Fruit fly (Drosophila melanogaster) whole organism, embryonic: Measurements from ENCODE around the gene Vps11.

Source experiments
- Adf1 ChIP-seq: fragments of 200-800 bp; sonication (Bioruptor generic); IDR thresholded peaks from 2 replicates; pipeline ENCODE4 v1.3.6; 2022; ENCODE audit warnings: missing biosample characterization, missing genetic modification characterization
- CG10147 ChIP-seq: fragments of 200-800 bp; sonication (Bioruptor generic); optimal IDR thresholded peaks from 2 replicates; lab custom pipeline; 2019; ENCODE audit warnings: missing biosample characterization, mild to moderate bottlenecking, missing genetic modification characterization, moderate library complexity
- CG1024 ChIP-seq: fragments of 200-800 bp; sonication (Bioruptor generic); IDR thresholded peaks from 2 replicates; pipeline ENCODE4 v1.3.6; 2022; ENCODE audit warnings: missing biosample characterization, missing genetic modification characterization
- CG11504 ChIP-seq: fragments of 200-800 bp; sonication (Bioruptor generic); optimal IDR thresholded peaks from 3 replicates; lab custom pipeline; 2019; ENCODE audit warnings: missing biosample characterization, mild to moderate bottlenecking, missing genetic modification characterization, moderate library complexity
- CG11723 ChIP-seq: fragments of 200-800 bp; sonication (Bioruptor generic); optimal IDR thresholded peaks from 2 replicates; lab custom pipeline; 2017; ENCODE audit warnings: missing biosample characterization, mild to moderate bottlenecking, missing genetic modification characterization
- CG1603 ChIP-seq: fragments of 200-800 bp; sonication (Bioruptor generic); optimal IDR thresholded peaks from 2 replicates; lab custom pipeline; 2019; ENCODE audit warnings: missing biosample characterization, mild to moderate bottlenecking, missing genetic modification characterization, moderate library complexity
- CG16863 ChIP-seq: fragments of 200-800 bp; sonication (Bioruptor generic); optimal IDR thresholded peaks from 3 replicates; lab custom pipeline; 2016; ENCODE audit warnings: missing biosample characterization, missing genetic modification characterization
- CG17361 ChIP-seq: fragments of 200-800 bp; sonication (Bioruptor generic); IDR thresholded peaks from 3 replicates; pipeline ENCODE4 v1.3.6; 2022; ENCODE audit warnings: missing biosample characterization, missing genetic modification characterization
- CG17802 ChIP-seq: fragments of 200-800 bp; sonication (Bioruptor generic); optimal IDR thresholded peaks from 2 replicates; lab custom pipeline; 2018; ENCODE audit warnings: missing biosample characterization, mild to moderate bottlenecking, missing genetic modification characterization, moderate library complexity
- CG2889 ChIP-seq: fragments of 200-800 bp; sonication (Bioruptor generic); IDR thresholded peaks from 3 replicates; pipeline ENCODE4 v1.3.6; 2022; ENCODE audit warnings: missing biosample characterization, missing genetic modification characterization
- CG30020 ChIP-seq: fragments of 200-800 bp; optimal IDR thresholded peaks from 2 replicates; lab custom pipeline; 2019; ENCODE audit warnings: missing biosample characterization, mild to moderate bottlenecking, missing genetic modification characterization, moderate library complexity
- CG30431 ChIP-seq: fragments of 200-800 bp; sonication (Bioruptor generic); optimal IDR thresholded peaks from 2 replicates; lab custom pipeline; 2017; ENCODE audit warnings: missing biosample characterization, missing genetic modification characterization
- CG31224 ChIP-seq: fragments of 200-800 bp; sonication (Bioruptor generic); IDR thresholded peaks from 2 replicates; pipeline ENCODE4 v1.3.6; 2022; ENCODE audit warnings: missing biosample characterization, missing genetic modification characterization
- CG31441 ChIP-seq: fragments of 200-800 bp; sonication (Bioruptor generic); IDR thresholded peaks from 2 replicates; pipeline ENCODE4 v1.3.6; 2022; ENCODE audit warnings: missing biosample characterization, missing genetic modification characterization
- CG3163 ChIP-seq: fragments of 200-800 bp; sonication (Bioruptor generic); optimal IDR thresholded peaks from 3 replicates; lab custom pipeline; 2016; ENCODE audit warnings: missing biosample characterization, missing genetic modification characterization
- CG33213 ChIP-seq: fragments of 200-800 bp; sonication (Bioruptor generic); optimal IDR thresholded peaks from 3 replicates; lab custom pipeline; 2016; ENCODE audit warnings: missing biosample characterization, missing genetic modification characterization
- CG3407 ChIP-seq: fragments of 200-800 bp; sonication (Bioruptor generic); optimal IDR thresholded peaks from 2 replicates; lab custom pipeline; 2018; ENCODE audit warnings: missing biosample characterization, mild to moderate bottlenecking, missing genetic modification characterization
- CoRest ChIP-seq: fragments of 200-800 bp; sonication (Bioruptor generic); optimal IDR thresholded peaks from 3 replicates; lab custom pipeline; 2018; ENCODE audit warnings: missing biosample characterization, mild to moderate bottlenecking, missing genetic modification characterization, moderate library complexity
- Dfd ChIP-seq, 2 experiments: fragments of >200 bp; optimal IDR thresholded peaks; 2 replicates each; lab custom pipeline; 2017; ENCODE audit warnings: missing biosample characterization in 2 of 2, missing genetic modification characterization in 2 of 2
- Dll ChIP-seq: fragments of 200-800 bp; sonication (Bioruptor generic); IDR thresholded peaks from 4 replicates; pipeline ENCODE4 v1.3.6; 2022; ENCODE audit warnings: missing biosample characterization, missing genetic modification characterization; ENCODE audit not compliant: partially characterized antibody
- Ets65A ChIP-seq: fragments of 200-800 bp; sonication (Bioruptor generic); peaks from one replicate; lab custom pipeline; 2016; ENCODE audit warnings: missing biosample characterization, missing genetic modification characterization
- GATAe ChIP-seq: fragments of 200-800 bp; sonication (Bioruptor generic); conservative IDR thresholded peaks from 2 replicates; pipeline ENCODE4 v1.3.6; 2022; ENCODE audit warnings: missing biosample characterization, missing genetic modification characterization
- MTF-1 ChIP-seq: fragments of 200-800 bp; sonication (Bioruptor generic); optimal IDR thresholded peaks from 2 replicates; lab custom pipeline; 2018; ENCODE audit warnings: missing biosample characterization, mild to moderate bottlenecking, missing genetic modification characterization, borderline replicate concordance
- NfI ChIP-seq: fragments of 200-800 bp; sonication (Bioruptor generic); optimal IDR thresholded peaks from 3 replicates; lab custom pipeline; 2018; ENCODE audit warnings: missing biosample characterization, mild to moderate bottlenecking, missing genetic modification characterization, moderate library complexity
- ci ChIP-seq: fragments of 200-800 bp; sonication (Bioruptor generic); IDR thresholded peaks from 3 replicates; pipeline ENCODE4 v1.3.6; 2022; ENCODE audit warnings: missing biosample characterization, missing genetic modification characterization
- crol ChIP-seq: fragments of 200-800 bp; sonication (Bioruptor generic); IDR thresholded peaks from 2 replicates; pipeline ENCODE4 v1.3.6; 2022; ENCODE audit warnings: missing biosample characterization, missing genetic modification characterization
- crp ChIP-seq, 2 experiments: fragments of 200-800 bp; sonication (Bioruptor generic); optimal IDR thresholded peaks; 2 replicates in 1 of 2; 3 replicates in 1 of 2; lab custom pipeline; 2017; ENCODE audit warnings: missing biosample characterization in 2 of 2, missing genetic modification characterization in 2 of 2, mild to moderate bottlenecking in 1 of 2, moderate library complexity in 1 of 2
- dmrt11E ChIP-seq: fragments of 200-800 bp; sonication (Bioruptor generic); optimal IDR thresholded peaks from 3 replicates; lab custom pipeline; 2018; ENCODE audit warnings: missing biosample characterization, mild to moderate bottlenecking, missing genetic modification characterization, moderate library complexity
- dmrt99B ChIP-seq: fragments of 200-800 bp; sonication (Bioruptor generic); optimal IDR thresholded peaks from 2 replicates; lab custom pipeline; 2018; ENCODE audit warnings: missing biosample characterization, mild to moderate bottlenecking, missing genetic modification characterization, moderate library complexity
- dysf ChIP-seq: fragments of 200-800 bp; sonication (Bioruptor generic); IDR thresholded peaks from 3 replicates; pipeline ENCODE4 v1.3.6; 2022; ENCODE audit warnings: missing biosample characterization, missing genetic modification characterization
- gem ChIP-seq: fragments of 200-800 bp; sonication (Bioruptor generic); optimal IDR thresholded peaks from 2 replicates; lab custom pipeline; 2019; ENCODE audit warnings: missing biosample characterization, mild to moderate bottlenecking, missing genetic modification characterization, moderate library complexity
- hth ChIP-seq: fragments of >200 bp; optimal IDR thresholded peaks from 2 replicates; lab custom pipeline; 2017; ENCODE audit warnings: inconsistent platforms
- ken ChIP-seq: fragments of 200-800 bp; sonication (Bioruptor generic); IDR thresholded peaks from 3 replicates; pipeline ENCODE4 v1.3.6; 2022; ENCODE audit warnings: missing biosample characterization, missing genetic modification characterization
- lmd ChIP-seq: fragments of 200-800 bp; sonication (Bioruptor generic); IDR thresholded peaks from 2 replicates; pipeline ENCODE4 v1.3.6; 2022; ENCODE audit warnings: missing biosample characterization, missing genetic modification characterization
- mld ChIP-seq: fragments of 200-800 bp; sonication (Bioruptor generic); IDR thresholded peaks from 3 replicates; pipeline ENCODE4 v1.3.6; 2022; ENCODE audit warnings: missing biosample characterization, missing genetic modification characterization; ENCODE audit not compliant: partially characterized antibody
- nom ChIP-seq: fragments of 200-800 bp; sonication (Bioruptor generic); optimal IDR thresholded peaks from 2 replicates; lab custom pipeline; 2017; ENCODE audit warnings: missing biosample characterization, missing genetic modification characterization, mild to moderate bottlenecking, moderate library complexity, missing genetic modification reagents
- phol ChIP-seq: fragments of 200-800 bp; sonication (Bioruptor generic); optimal IDR thresholded peaks from 3 replicates; lab custom pipeline; 2018; ENCODE audit warnings: missing biosample characterization, mild to moderate bottlenecking, missing genetic modification characterization, moderate library complexity
- prd ChIP-seq, 3 experiments: fragments of >200 bp in 2 of 3; fragments of 200-800 bp in 1 of 3; sonication (Bioruptor generic) in 1 of 3; optimal IDR thresholded peaks in 2 of 3; IDR thresholded peaks in 1 of 3; 2 replicates in 2 of 3; 3 replicates in 1 of 3; pipeline versions ENCODE4 v1.3.6 to Lab custom; 2017 to 2022; ENCODE audit warnings: missing biosample characterization in 1 of 3, missing genetic modification characterization in 1 of 3
- ranshi ChIP-seq: fragments of 200-800 bp; sonication (Bioruptor generic); IDR thresholded peaks from 2 replicates; pipeline ENCODE4 v1.3.6; 2022; ENCODE audit warnings: missing biosample characterization, missing genetic modification characterization
- shn ChIP-seq: fragments of 200-800 bp; sonication (Bioruptor generic); optimal IDR thresholded peaks from 3 replicates; lab custom pipeline; 2016; ENCODE audit warnings: missing biosample characterization, missing genetic modification characterization
- stwl ChIP-seq: fragments of 200-800 bp; sonication (Bioruptor generic); optimal IDR thresholded peaks from 3 replicates; lab custom pipeline; 2018; ENCODE audit warnings: missing biosample characterization, mild to moderate bottlenecking, missing genetic modification characterization, moderate library complexity
- sug ChIP-seq: fragments of 200-800 bp; optimal IDR thresholded peaks from 2 replicates; lab custom pipeline; 2019; ENCODE audit warnings: missing biosample characterization, mild to moderate bottlenecking, missing genetic modification characterization, moderate library complexity
- tap ChIP-seq: fragments of 200-800 bp; optimal IDR thresholded peaks from 3 replicates; lab custom pipeline; 2019; ENCODE audit warnings: missing biosample characterization, mild to moderate bottlenecking, missing genetic modification characterization, moderate library complexity
- tgo ChIP-seq: fragments of 200-800 bp; sonication (Bioruptor generic); IDR thresholded peaks from 3 replicates; pipeline ENCODE4 v1.3.6; 2022; ENCODE audit warnings: missing biosample characterization, missing genetic modification characterization
- usp ChIP-seq: fragments of >200 bp; optimal IDR thresholded peaks from 2 replicates; lab custom pipeline; 2017; ENCODE audit warnings: missing biosample characterization, missing genetic modification characterization
- zen ChIP-seq: fragments of 200-800 bp; sonication (Bioruptor generic); optimal IDR thresholded peaks from 3 replicates; lab custom pipeline; 2018; ENCODE audit warnings: missing biosample characterization, mild to moderate bottlenecking, missing genetic modification characterization, moderate library complexity
- zf30C ChIP-seq: fragments of 200-800 bp; sonication (Bioruptor generic); optimal IDR thresholded peaks from 3 replicates; lab custom pipeline; 2018; ENCODE audit warnings: missing biosample characterization, mild to moderate bottlenecking, missing genetic modification characterization

Vps11 gene

dm6 chr3L:23174146-23174545, 23.8 kb upstream of the Vps11 start, which contains the start of gene CG34031:
CG34031 (plus strand) TSS chr3L:23174446.
- TF ChIP-seq Ets65A, result peak; percentile 67
- no peak for TF ChIP-seq ranshi

- peak; percentile 56 for TF ChIP-seq CG17802
- peak; percentile 51 for TF ChIP-seq CG11723 (GFP tag; lab: Kevin White, UChicago)
- 0 out of 2 replicates have a peak, but pooled peaks have one; percentile 28 for TF ChIP-seq CG1024 (GFP tag; lab: Robert Waterston, UW)
- 0 out of 3 replicates have a peak, but pooled peaks have one; percentile 32 for TF ChIP-seq mld (GFP tag; lab: Robert Waterston, UW)
Observed at dm6 chr3L:23147297-23147696, 3.0 kb downstream of the Vps11 start.

- no peak for TF ChIP-seq dysf (GFP tag; lab: Robert Waterston, UW)
- TF ChIP-seq dmrt11E, result peak; percentile 36
- no peak for TF ChIP-seq MTF-1 (GFP tag; lab: Kevin White, UChicago)
- no peak for TF ChIP-seq CG31224 (GFP tag; lab: Robert Waterston, UW)
- TF ChIP-seq shn, result no peak
- peak; percentile 74 for TF ChIP-seq CG17361 (GFP tag; lab: Robert Waterston, UW)
- no peak for TF ChIP-seq tap (tag; lab: Kevin White, UChicago)
- TF ChIP-seq dmrt99B (tag; lab: Kevin White, UChicago), result no peak
- TF ChIP-seq CG10147 (GFP tag; lab: Kevin White, UChicago), result no peak
- TF ChIP-seq tgo (GFP tag; lab: Robert Waterston, UW), result no peak
- TF ChIP-seq ci, result no peak
- no peak for TF ChIP-seq CG3407 (GFP tag; lab: Kevin White, UChicago)
- no peak for TF ChIP-seq zf30C
- TF ChIP-seq CG33213 (GFP tag; lab: Kevin White, UChicago), result peak; percentile 70
- TF ChIP-seq stwl (tag; lab: Kevin White, UChicago), result no peak
- TF ChIP-seq gem (tag; lab: Kevin White, UChicago), result peak; percentile 10
- TF ChIP-seq GATAe, result 0 out of 2 replicates have a peak, but pooled peaks have one; percentile 31
- peak; percentile 28 for TF ChIP-seq CoRest (tag; lab: Kevin White, UChicago)
- TF ChIP-seq CG3163 (GFP tag; lab: Kevin White, UChicago), result no peak
- TF ChIP-seq CG31441 (GFP tag; lab: Robert Waterston, UW), result peak; percentile 37; the same call in 1 of the 2 replicates
- TF ChIP-seq hth (lab: Kevin White, UChicago), result no peak
- no peak for TF ChIP-seq CG11504
- peak; percentile 64 for TF ChIP-seq zen (tag; lab: Kevin White, UChicago)
- TF ChIP-seq ken (GFP tag; lab: Robert Waterston, UW), result no peak
- TF ChIP-seq phol (tag; lab: Kevin White, UChicago), result peak; percentile 62
- peak; percentile 98 for TF ChIP-seq CG1603 (tag; lab: Kevin White, UChicago)
- no peak for TF ChIP-seq usp (GFP tag; lab: Kevin White, UChicago)
- TF ChIP-seq lmd (GFP tag; lab: Robert Waterston, UW), result no peak
- TF ChIP-seq CG2889 (GFP tag; lab: Robert Waterston, UW), result no peak
- TF ChIP-seq nom, result no peak
- TF ChIP-seq Dll (GFP tag; lab: Robert Waterston, UW), result no peak
- peak in 1 of 2 experiments; percentile 33 for TF ChIP-seq Dfd (GFP tag; optimal IDR thresholded peaks at IDR 0.05; lab: Kevin White, UChicago)
- TF ChIP-seq Adf1 (GFP tag; lab: Robert Waterston, UW), result no peak
- TF ChIP-seq CG30020 (tag; lab: Kevin White, UChicago), result peak; percentile 99
- TF ChIP-seq sug (tag; lab: Kevin White, UChicago), result no peak
- TF ChIP-seq CG16863 (GFP tag; lab: Kevin White, UChicago), result no peak
- peak in 1 of 2 experiments; percentile 19 for TF ChIP-seq crp (GFP tag; optimal IDR thresholded peaks at IDR 0.05; lab: Kevin White, UChicago)
- TF ChIP-seq crol (GFP tag; lab: Robert Waterston, UW), result no peak
- no peak for TF ChIP-seq prd (optimal IDR thresholded peaks at IDR 0.05; lab: Kevin White, UChicago)
- no peak for TF ChIP-seq prd (GFP tag; IDR thresholded peaks at IDR 0.05; lab: Robert Waterston, UW)
- no peak for TF ChIP-seq CG30431 (GFP tag; lab: Kevin White, UChicago)
- no peak for TF ChIP-seq NfI (GFP tag; lab: Kevin White, UChicago)
Observed at dm6 chr3L:23125736-23126135, 24.6 kb downstream of the Vps11 start, which contains the start of gene CG33217. CG33217 (plus strand) TSS chr3L:23126025.
